Worm (Caenorhabditis elegans) whole organism, L2 larva: ENCODE measurements around the gene Y44A6D.3.

ENCODE experiments used
- F13H6.1 ChIP-seq: sonication (generic microtip); optimal IDR thresholded peaks from 2 replicates; lab custom pipeline; 2016; ENCODE audit warnings: missing genetic modification characterization, missing compliant biosample characterization
- ama-1 ChIP-seq: fragments of 150-350 bp; optimal IDR thresholded peaks from 2 replicates; lab custom pipeline; 2018; ENCODE audit warnings: inconsistent platforms
- blmp-1 ChIP-seq: sonication (generic microtip); optimal IDR thresholded peaks from 2 replicates; lab custom pipeline; 2017; ENCODE audit warnings: missing genetic modification characterization, mild to moderate bottlenecking, missing compliant biosample characterization, antibody characterized with exemption, moderate library complexity; ENCODE audit not compliant: insufficient read depth
- egl-27 ChIP-seq: sonication (generic microtip); optimal IDR thresholded peaks from 3 replicates; lab custom pipeline; 2017; ENCODE audit warnings: missing biosample characterization, missing genetic modification reagents, missing genetic modification characterization
- elt-1 ChIP-seq: fragments of 150-350 bp; optimal IDR thresholded peaks from 2 replicates; lab custom pipeline; 2014; ENCODE audit warnings: missing biosample characterization, missing genetic modification characterization
- gmeb-1 ChIP-seq: fragments of 150-350 bp; optimal IDR thresholded peaks from 2 replicates; lab custom pipeline; 2014; ENCODE audit warnings: missing biosample characterization, missing genetic modification characterization
- lsy-2 ChIP-seq, 2 experiments: fragments of 150-350 bp in 1 of 2; sonication (generic microtip) in 1 of 2; optimal IDR thresholded peaks; 2 replicates each; lab custom pipeline; 2014 to 2017; ENCODE audit warnings: missing biosample characterization in 2 of 2, missing genetic modification characterization in 2 of 2
- mdl-1 ChIP-seq, 2 experiments: fragments of 150-350 bp in 1 of 2; sonication (generic microtip) in 1 of 2; optimal IDR thresholded peaks; 2 replicates each; lab custom pipeline; 2017; ENCODE audit warnings: missing biosample characterization in 2 of 2, missing genetic modification characterization in 2 of 2
- snpc-4 ChIP-seq: fragments of 150-350 bp; optimal IDR thresholded peaks from 2 replicates; lab custom pipeline; 2014; ENCODE audit warnings: missing biosample characterization, missing genetic modification characterization
- unc-55 ChIP-seq: fragments of 150-350 bp; sonication (generic microtip); optimal IDR thresholded peaks from 3 replicates; lab custom pipeline; 2014; ENCODE audit warnings: missing biosample characterization, missing genetic modification reagents, missing genetic modification characterization
- ztf-11 ChIP-seq: sonication (generic microtip); optimal IDR thresholded peaks from 2 replicates; lab custom pipeline; 2017; ENCODE audit warnings: missing biosample characterization, missing genetic modification characterization

DNA sequence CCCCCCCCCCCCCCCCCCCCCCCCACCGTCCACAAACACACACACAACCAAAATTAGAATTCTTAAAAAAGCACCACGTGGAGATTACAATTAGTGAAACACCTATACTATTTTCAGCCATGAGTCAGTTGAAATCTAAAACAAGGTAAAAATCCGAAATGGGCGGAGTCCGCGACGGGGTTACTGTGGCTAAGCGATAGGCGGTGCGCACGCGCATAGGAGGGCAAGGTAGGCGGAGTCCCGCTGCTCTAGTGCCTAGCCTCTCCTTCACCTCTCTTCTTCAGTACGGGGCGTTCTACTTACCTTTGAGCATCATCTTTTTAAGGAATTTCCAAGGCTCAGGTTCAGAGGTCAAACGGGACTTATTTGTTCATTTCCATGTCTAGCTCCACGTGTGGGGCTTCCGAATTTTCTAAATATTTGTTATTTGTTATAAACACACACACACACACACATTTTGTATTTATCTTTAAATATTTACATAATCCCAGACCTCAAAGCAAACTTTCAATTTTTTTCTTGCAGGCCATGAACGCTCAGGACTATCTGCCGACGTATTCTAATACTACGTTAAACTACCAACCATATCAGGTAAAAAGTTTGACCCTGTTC is 35.7 kb downstream of the Y44A6D.3 start:
- TF ChIP-seq elt-1 (no peak), ztf-11 (no peak), F13H6.1 (tag; lab: Kevin White, UChicago) (peak; percentile 67), unc-55 (GFP tag; lab: Kevin White, UChicago) (no peak), ama-1 (no peak), blmp-1 (no peak), mdl-1 (tag; optimal IDR thresholded peaks at IDR 0.05; lab: Kevin White, UChicago) (no peak), snpc-4 (tag; lab: Kevin White, UChicago) (no peak), gmeb-1 (no peak), egl-27 (tag; lab: Kevin White, UChicago) (no peak), lsy-2 (tag; optimal IDR thresholded peaks at IDR 0.05; lab: Kevin White, UChicago) (no peak)
